Fruit fly (Drosophila melanogaster): ENCODE measurements around the gene Qsox3.

Qsox3 gene

DNA sequence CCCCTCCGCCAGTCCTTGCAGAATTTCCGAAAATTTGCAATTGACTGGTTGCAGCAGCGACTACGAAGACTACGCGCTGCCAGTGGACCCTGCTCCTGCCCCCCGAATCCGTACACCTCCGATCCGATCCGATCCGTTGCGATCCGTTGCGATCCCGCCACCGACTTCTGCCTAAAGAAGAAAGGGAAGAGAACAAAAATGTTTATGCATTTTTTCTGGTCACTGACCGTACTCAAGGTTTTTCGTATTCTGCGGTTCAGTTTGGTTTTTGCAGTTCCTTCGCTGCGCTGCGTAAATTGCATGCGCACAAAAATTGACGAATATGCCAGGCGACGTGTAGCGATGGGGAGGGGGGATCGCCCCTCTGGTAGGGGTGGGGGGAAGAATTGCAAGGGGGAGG, 10.6 kb downstream of the Qsox3 start:
- no peak for TF ChIP-seq insv (optimal IDR thresholded peaks at IDR 0.05)
- no peak for TF ChIP-seq Myc (optimal IDR thresholded peaks at IDR 0.05)
- no peak for TF ChIP-seq psq (optimal IDR thresholded peaks at IDR 0.05)
- no peak for TF ChIP-seq Sin3A (optimal IDR thresholded peaks at IDR 0.05)
- TF ChIP-seq h (optimal IDR thresholded peaks at IDR 0.05), result no peak
- TF ChIP-seq ttk (optimal IDR thresholded peaks at IDR 0.05), result no peak

DNA sequence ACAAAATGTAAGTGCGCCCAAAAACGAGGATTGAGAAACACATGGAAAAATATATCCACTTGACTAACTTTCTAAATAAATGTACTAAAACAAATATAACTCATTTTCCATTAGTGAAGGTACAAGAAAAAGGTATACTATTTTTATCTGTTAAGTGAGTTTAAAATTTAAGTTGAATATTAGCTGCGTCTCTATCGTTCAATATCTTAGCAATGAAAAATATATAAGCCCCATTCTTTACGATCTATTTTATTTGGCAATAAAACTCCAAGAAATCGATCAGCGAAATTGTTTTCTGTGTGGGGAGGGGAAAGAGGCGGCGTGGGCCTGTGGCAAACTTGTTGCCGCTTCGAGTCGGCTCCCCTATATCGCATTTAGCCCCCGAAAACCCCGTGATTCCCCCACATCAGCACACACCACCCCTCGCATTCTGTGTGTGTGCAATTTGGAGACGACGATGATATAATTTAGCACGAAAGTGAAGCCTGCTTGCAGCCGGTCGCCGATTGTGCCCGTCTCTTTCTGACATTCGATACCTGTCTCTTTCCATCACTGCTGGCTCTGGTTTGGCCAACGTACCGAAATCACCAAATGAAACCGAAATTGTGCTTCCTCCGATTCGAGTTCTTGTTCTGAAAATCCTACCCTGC, 11.2 kb downstream of the Qsox3 start:
- TF ChIP-seq insv (optimal IDR thresholded peaks at IDR 0.05), result no peak
- no peak for TF ChIP-seq ttk (optimal IDR thresholded peaks at IDR 0.05)
- TF ChIP-seq h (optimal IDR thresholded peaks at IDR 0.05), result no peak

DNA sequence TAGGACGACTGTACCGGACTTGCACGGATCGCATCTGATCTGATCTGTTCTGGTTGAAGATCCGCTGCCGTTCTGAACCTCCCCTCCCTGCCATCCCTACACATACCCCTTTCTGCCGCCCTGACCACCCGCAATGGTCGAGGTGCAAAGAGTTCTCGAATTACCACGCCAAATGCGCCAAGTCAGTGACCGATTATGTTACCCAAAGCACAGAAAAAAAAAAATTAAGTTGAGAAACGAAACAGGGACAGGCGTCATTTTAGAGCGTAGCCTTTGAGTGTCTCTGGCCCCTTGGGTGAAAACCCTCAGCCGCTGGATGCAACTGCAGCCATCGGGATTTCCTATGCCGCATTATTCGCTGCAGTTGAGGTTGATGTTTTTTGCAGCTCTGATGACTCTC, 12.1 kb downstream of the Qsox3 start:
- TF ChIP-seq Myc (optimal IDR thresholded peaks at IDR 0.05) (no peak), Sin3A (optimal IDR thresholded peaks at IDR 0.05) (no peak), insv (optimal IDR thresholded peaks at IDR 0.05) (no peak), psq (optimal IDR thresholded peaks at IDR 0.05) (no peak), h (optimal IDR thresholded peaks at IDR 0.05) (no peak), ttk (optimal IDR thresholded peaks at IDR 0.05) (no peak)

DNA sequence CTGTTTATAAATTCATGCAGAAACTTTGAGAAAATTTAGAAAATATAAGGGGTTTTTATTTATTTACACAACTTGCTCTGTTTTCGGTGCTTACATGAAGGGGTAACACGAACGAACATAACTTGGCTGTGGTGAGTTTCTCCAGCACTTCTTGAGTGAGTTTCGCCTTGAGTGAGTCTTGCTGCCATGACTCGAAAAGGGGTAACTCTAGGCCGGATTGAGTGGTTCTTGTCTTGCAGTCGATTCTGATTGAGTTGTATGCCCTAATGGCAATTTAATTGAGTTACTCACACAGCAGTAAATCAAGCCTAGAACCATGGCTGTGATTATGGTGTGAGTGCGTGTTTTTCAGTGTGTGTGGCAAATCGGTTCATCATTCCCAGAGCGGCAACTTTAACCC, 16.6 kb downstream of the Qsox3 start:
- no peak for TF ChIP-seq Myc (optimal IDR thresholded peaks at IDR 0.05)

DNA sequence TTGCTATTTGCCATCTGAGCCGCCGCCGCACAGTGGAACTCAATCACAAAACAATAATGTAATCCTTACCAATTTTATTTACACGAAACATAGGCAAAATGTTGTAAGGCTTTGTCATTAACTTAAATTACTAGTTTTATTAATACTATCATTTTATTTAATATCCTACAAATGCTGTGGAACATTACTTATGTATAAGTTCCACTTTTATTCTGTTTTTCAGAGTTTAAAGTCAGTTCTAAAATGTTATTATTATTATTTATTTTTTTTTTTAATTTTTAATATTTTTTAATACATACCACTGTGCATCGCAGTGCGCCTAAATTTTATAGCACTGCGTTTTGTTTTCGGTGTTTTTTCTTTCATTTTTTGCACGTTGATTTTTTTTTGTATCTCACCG, 19.7 kb downstream of the Qsox3 start:
- TF ChIP-seq Myc (optimal IDR thresholded peaks at IDR 0.05), result no peak
- no peak for TF ChIP-seq ttk (optimal IDR thresholded peaks at IDR 0.05)
- TF ChIP-seq Sin3A (optimal IDR thresholded peaks at IDR 0.05), result no peak
- no peak for TF ChIP-seq insv (optimal IDR thresholded peaks at IDR 0.05)
- no peak for TF ChIP-seq psq (optimal IDR thresholded peaks at IDR 0.05)
- TF ChIP-seq h (optimal IDR thresholded peaks at IDR 0.05), result no peak

DNA sequence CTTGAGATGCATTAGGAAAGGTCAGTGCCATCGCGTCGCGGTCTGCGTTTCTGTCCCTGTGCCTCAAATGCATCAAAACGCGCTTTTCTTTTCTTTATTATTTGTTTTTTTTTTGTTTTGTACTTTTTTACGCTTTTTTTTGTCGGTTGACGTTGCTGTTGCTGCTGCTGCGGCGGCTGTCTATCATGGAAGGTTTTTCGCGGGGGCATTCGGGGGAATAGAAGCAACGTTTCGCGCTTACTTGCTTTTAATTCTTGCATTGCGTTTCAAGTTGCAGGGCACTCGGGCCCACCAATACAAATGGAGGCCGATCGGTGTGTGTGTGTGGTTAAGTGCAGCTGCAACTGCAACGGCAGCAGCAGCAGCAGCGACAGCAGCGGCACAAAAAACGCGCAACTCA, 22.3 kb downstream of the Qsox3 start:
- TF ChIP-seq psq (optimal IDR thresholded peaks at IDR 0.05), result no peak
- no peak for TF ChIP-seq ttk (optimal IDR thresholded peaks at IDR 0.05)
- no peak for TF ChIP-seq Sin3A (optimal IDR thresholded peaks at IDR 0.05)
- TF ChIP-seq h (optimal IDR thresholded peaks at IDR 0.05), result no peak
- TF ChIP-seq insv (optimal IDR thresholded peaks at IDR 0.05), result no peak
- no peak for TF ChIP-seq Myc (optimal IDR thresholded peaks at IDR 0.05)

DNA sequence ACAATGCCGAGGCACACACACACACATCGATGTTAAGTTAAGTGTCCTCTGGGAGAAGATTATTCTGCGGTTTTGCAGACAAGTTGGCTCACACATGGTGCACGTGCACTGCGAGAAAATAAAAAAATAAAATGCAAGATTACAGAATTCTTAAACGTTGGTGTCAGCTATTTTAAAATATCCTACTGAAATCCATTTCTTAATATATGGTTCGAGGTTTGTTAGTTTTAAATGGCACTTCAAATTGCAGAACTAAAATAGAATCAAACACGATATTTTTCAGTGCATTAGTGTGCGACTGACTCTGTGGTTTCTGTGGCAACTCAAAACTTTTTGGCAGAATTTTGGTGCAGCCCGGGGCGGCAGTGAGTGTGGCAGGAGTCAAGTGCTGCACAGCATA, 23.6 kb downstream of the Qsox3 start:
- TF ChIP-seq psq (optimal IDR thresholded peaks at IDR 0.05) (no peak), h (optimal IDR thresholded peaks at IDR 0.05) (no peak), ttk (optimal IDR thresholded peaks at IDR 0.05) (no peak), Myc (optimal IDR thresholded peaks at IDR 0.05) (no peak), Sin3A (optimal IDR thresholded peaks at IDR 0.05) (no peak), insv (optimal IDR thresholded peaks at IDR 0.05) (no peak)

DNA sequence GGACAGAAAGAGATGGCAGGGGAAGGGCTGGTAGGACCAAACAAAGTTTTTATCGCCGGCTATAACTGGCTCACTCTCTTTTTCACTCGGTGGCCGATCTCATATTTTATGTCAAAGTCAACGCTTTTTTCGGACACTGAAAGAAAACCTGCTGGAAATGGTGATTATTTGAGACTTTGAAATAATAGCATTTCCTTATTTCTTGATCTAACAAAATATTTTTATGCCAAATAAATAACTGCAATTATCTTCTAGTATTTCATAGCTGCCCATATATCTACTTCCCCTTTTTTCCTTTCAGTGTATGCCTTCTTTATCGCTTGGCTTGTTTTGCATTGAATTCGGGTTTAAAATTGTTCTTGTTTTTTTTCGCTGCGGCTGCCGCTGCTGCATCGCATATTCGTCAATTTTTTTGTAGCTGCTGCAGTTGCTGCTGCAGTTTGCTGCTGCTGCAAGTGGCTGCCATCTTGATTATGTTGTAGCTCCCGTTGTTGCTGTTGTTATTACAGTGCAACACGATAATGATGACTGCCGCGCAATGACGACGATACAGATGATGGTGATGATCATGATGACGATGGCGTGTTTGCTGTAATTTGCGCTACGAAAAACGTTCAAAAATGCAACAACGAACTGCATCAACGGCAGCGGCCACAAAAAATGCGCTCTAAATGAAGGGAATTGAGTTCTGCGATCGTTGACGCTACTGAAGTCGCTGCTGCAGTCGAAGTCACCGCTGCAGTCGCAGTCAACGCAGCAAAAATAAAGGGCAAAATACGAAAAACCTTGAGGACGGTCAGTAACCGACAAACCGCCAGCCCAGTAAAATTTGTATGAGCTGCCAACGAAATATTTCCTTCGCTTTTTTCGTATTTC, 25.7 kb downstream of the Qsox3 start:
- TF ChIP-seq Sin3A (optimal IDR thresholded peaks at IDR 0.05) (no peak), insv (optimal IDR thresholded peaks at IDR 0.05) (no peak), Myc (optimal IDR thresholded peaks at IDR 0.05) (no peak), psq (optimal IDR thresholded peaks at IDR 0.05) (no peak), ttk (optimal IDR thresholded peaks at IDR 0.05) (no peak), h (optimal IDR thresholded peaks at IDR 0.05) (no peak)

DNA sequence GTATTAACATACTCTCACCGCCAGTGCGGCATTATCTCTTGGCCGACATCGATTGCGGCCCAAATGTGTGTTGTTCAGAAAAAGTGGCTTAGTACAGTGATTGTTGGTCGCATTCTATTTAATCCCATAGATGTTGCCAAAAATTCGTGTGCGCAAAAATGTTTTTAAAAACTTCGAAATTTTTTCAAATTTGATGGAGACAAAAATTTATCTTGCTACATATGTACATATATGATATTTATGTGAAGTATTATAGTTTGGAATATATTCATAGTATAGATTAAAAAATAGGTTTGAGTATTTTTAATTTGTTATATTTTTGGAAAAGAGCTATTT, 26.3 kb downstream of the Qsox3 start:
- TF ChIP-seq psq (optimal IDR thresholded peaks at IDR 0.05) (no peak), Sin3A (optimal IDR thresholded peaks at IDR 0.05) (no peak), Myc (optimal IDR thresholded peaks at IDR 0.05) (no peak), insv (optimal IDR thresholded peaks at IDR 0.05) (no peak), h (optimal IDR thresholded peaks at IDR 0.05) (no peak), ttk (optimal IDR thresholded peaks at IDR 0.05) (no peak)

DNA sequence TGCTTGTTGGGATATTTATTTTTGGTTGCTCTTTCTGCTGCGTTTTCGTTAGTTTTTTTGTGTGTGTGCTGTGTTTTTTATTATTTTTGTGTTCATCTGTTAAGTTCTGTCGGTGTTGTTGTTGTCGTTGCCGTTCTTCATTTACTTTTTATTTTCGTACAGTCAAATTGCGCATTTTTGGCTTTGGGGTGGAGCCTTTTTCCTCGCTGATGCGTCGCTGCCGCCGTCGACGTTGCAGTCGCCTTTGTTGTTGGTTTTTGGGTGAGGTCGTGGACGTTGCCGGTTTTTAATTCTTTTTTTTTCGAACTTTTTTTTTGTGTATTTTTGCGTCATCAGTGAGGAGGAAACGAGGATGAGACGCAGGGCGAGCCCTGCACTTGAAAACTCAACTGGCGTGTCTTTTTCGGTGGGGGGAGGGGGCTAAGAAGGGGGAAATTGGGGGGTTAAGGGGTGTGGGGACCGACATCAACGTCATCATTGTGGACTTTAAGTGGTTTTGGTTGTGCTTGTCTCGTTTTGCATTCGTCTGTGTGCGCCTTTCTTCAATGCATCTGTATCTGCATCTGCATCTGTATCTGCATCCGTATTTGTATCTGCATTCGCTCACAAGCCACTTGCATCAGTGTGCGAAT, 27.0 kb downstream of the Qsox3 start:
- TF ChIP-seq h (optimal IDR thresholded peaks at IDR 0.05), result no peak
- no peak for TF ChIP-seq Myc (optimal IDR thresholded peaks at IDR 0.05)
- TF ChIP-seq Sin3A (optimal IDR thresholded peaks at IDR 0.05), result no peak
- no peak for TF ChIP-seq psq (optimal IDR thresholded peaks at IDR 0.05)
- TF ChIP-seq ttk (optimal IDR thresholded peaks at IDR 0.05), result no peak
- no peak for TF ChIP-seq insv (optimal IDR thresholded peaks at IDR 0.05)

DNA sequence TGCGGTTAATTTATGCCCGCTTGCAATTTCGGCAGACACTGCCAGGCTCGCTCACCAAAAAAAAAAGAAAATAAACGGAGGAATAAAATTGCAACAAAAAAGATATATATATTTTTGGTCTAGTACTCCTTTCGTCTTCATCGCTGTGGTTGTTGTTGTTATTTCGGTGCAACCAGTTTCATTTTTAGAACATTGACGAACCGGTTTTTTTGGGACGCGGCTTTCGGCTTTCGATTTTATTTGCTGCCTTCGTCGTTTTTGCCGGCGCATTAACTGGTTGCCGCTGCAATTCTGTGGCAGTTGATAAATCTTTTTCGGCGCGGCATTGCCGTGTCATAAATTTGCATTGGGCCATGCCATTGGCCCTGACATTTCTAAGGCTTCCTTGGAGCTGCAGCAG, 27.5 kb downstream of the Qsox3 start:
- TF ChIP-seq Myc (optimal IDR thresholded peaks at IDR 0.05), result no peak
- no peak for TF ChIP-seq Sin3A (optimal IDR thresholded peaks at IDR 0.05)
- no peak for TF ChIP-seq insv (optimal IDR thresholded peaks at IDR 0.05)
- TF ChIP-seq psq (optimal IDR thresholded peaks at IDR 0.05), result no peak
- no peak for TF ChIP-seq ttk (optimal IDR thresholded peaks at IDR 0.05)
- TF ChIP-seq h (optimal IDR thresholded peaks at IDR 0.05), result no peak

DNA sequence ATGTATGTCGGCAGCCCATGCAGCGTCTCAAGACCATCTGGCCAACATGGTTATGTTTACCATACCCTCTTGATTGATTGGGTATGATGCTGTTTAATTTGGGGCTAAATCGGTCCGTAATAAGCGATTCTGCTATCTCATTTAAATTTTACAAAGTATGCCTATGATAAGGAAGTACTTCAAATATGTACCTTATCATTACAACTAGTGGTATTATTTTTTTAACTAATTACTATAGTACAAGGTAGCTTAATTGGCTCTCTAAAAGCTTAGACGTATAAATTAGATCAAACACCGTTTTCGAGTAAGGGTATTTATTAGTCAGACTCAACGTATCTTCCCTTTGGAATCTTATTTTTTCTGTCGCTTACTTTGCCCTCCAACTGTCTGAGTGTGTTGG, 28.6 kb downstream of the Qsox3 start:
- no peak for TF ChIP-seq psq (optimal IDR thresholded peaks at IDR 0.05)
- no peak for TF ChIP-seq Myc (optimal IDR thresholded peaks at IDR 0.05)
- TF ChIP-seq h (optimal IDR thresholded peaks at IDR 0.05), result no peak
- no peak for TF ChIP-seq insv (optimal IDR thresholded peaks at IDR 0.05)
- no peak for TF ChIP-seq Sin3A (optimal IDR thresholded peaks at IDR 0.05)
- TF ChIP-seq ttk (optimal IDR thresholded peaks at IDR 0.05), result no peak
